Worm (Caenorhabditis elegans) whole organism, late embryonic: ENCODE results near the gene K08F9.4.

Source experiments
- C38D4.7 ChIP-seq: fragments of 200-800 bp; sonication (Bioruptor generic); optimal IDR thresholded peaks from 2 replicates; lab custom pipeline; 2018; ENCODE audit warnings: mild to moderate bottlenecking, missing genetic modification characterization, moderate library complexity, missing compliant biosample characterization
- ceh-45 ChIP-seq: fragments of 200-800 bp; sonication (Bioruptor generic); IDR thresholded peaks from 2 replicates; pipeline ENCODE4 v1.3.6; 2022; ENCODE audit warnings: missing genetic modification reagents, missing genetic modification characterization, missing compliant biosample characterization
- dmd-4 ChIP-seq: sonication (generic microtip); optimal IDR thresholded peaks from 2 replicates; lab custom pipeline; 2016; ENCODE audit warnings: borderline replicate concordance, missing genetic modification characterization, missing compliant biosample characterization
- dve-1 ChIP-seq: sonication (generic microtip); optimal IDR thresholded peaks from 2 replicates; lab custom pipeline; 2017; ENCODE audit warnings: antibody characterized with exemption, mild to moderate bottlenecking, missing genetic modification characterization, missing compliant biosample characterization
- hlh-30 ChIP-seq: sonication (generic microtip); optimal IDR thresholded peaks from 2 replicates; lab custom pipeline; 2017; ENCODE audit warnings: antibody characterized with exemption, missing genetic modification characterization, missing compliant biosample characterization; ENCODE audit not compliant: insufficient read depth
- nfya-1 ChIP-seq: sonication (generic microtip); optimal IDR thresholded peaks from 2 replicates; lab custom pipeline; 2017; ENCODE audit warnings: missing genetic modification characterization, mild to moderate bottlenecking, missing compliant biosample characterization, antibody characterized with exemption, moderate library complexity
- pat-9 ChIP-seq: fragments of 200-800 bp; sonication (Bioruptor generic); optimal IDR thresholded peaks from 2 replicates; lab custom pipeline; 2018; ENCODE audit warnings: mild to moderate bottlenecking, missing genetic modification characterization, moderate library complexity, missing compliant biosample characterization
- pax-1 ChIP-seq: fragments of 150-350 bp; optimal IDR thresholded peaks from 2 replicates; lab custom pipeline; 2014; ENCODE audit warnings: missing biosample characterization, missing genetic modification characterization
- pha-4 ChIP-seq: fragments of 150-350 bp; optimal IDR thresholded peaks from 2 replicates; lab custom pipeline; 2018; ENCODE audit warnings: missing biosample characterization, missing genetic modification reagents, missing genetic modification characterization
- tbx-2 ChIP-seq: sonication (generic microtip); optimal IDR thresholded peaks from 2 replicates; lab custom pipeline; 2016; ENCODE audit warnings: missing genetic modification characterization, missing compliant biosample characterization

DNA sequence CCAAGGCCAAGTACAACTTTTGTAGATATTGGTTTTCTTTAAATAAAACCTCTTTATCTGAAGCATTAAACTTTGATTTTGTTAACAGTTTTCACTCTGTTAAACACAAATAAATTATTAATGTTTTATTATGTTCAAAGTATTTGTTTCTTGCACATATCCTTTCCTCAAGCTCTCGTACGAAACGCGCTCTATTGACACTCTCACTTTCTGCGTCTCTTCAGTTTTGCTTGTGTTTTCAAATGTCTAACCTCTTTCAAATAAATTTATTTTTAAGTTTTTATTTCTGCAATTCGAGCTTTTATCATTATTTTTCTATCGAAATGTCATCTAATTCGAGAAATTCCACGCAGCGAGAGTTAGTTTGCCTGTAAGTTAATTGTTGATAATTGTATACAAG lies at the start of gene K08F9.4:
- TF ChIP-seq pat-9 (tag; lab: Kevin White, UChicago): no peak
- no peak for TF ChIP-seq C38D4.7 (GFP tag; lab: Kevin White, UChicago)
- TF ChIP-seq dmd-4 (tag; lab: Kevin White, UChicago): no peak
- TF ChIP-seq pax-1: peak; percentile 54
- TF ChIP-seq tbx-2 (tag; lab: Kevin White, UChicago): no peak
- no peak for TF ChIP-seq dve-1 (tag; lab: Kevin White, UChicago)
- TF ChIP-seq ceh-45 (GFP tag; lab: Robert Waterston, UW): no peak
- no peak for TF ChIP-seq pha-4 (tag; lab: Kevin White, UChicago)
- no peak for TF ChIP-seq nfya-1 (tag; lab: Kevin White, UChicago)
- TF ChIP-seq hlh-30: no peak
